Worm (Caenorhabditis elegans): ENCODE measurements around the gene str-204.

- TF ChIP-seq ztf-29 (GFP tag; IDR thresholded peaks at IDR 0.05) (no peak), cog-1 (tag; optimal IDR thresholded peaks at IDR 0.05) (no peak), flt-1 (GFP tag; IDR thresholded peaks at IDR 0.05) (no peak), T22C8.4 (GFP tag; IDR thresholded peaks at IDR 0.05) (no peak), ref-1 (GFP tag; conservative IDR thresholded peaks at IDR 0.05) (no peak), med-1 (GFP tag; optimal IDR thresholded peaks at IDR 0.05; ENCODE audit: insufficient read depth) (no peak)
Measured at ce11 chrV:7141864-7142263, 17.6 kb upstream of the str-204 start, which contains the start of gene ugt-40.
